Worm (Caenorhabditis elegans) whole organism, L4/young adult: ENCODE data around the gene pygo-1.

Experiments used
- W03F9.2 ChIP-seq: fragments of 150-350 bp; optimal IDR thresholded peaks from 2 replicates; lab custom pipeline; 2014; ENCODE audit warnings: missing biosample characterization, missing genetic modification characterization
- dao-5 ChIP-seq: sonication (generic microtip); optimal IDR thresholded peaks from 2 replicates; lab custom pipeline; 2016; ENCODE audit warnings: missing genotype, missing genetic modification characterization, moderate library complexity, missing compliant biosample characterization
- him-1 ChIP-seq: sonication (generic microtip); optimal IDR thresholded peaks from 2 replicates; lab custom pipeline; 2016; ENCODE audit warnings: missing genotype, missing genetic modification reagents, missing genetic modification characterization, missing compliant biosample characterization

DNA sequence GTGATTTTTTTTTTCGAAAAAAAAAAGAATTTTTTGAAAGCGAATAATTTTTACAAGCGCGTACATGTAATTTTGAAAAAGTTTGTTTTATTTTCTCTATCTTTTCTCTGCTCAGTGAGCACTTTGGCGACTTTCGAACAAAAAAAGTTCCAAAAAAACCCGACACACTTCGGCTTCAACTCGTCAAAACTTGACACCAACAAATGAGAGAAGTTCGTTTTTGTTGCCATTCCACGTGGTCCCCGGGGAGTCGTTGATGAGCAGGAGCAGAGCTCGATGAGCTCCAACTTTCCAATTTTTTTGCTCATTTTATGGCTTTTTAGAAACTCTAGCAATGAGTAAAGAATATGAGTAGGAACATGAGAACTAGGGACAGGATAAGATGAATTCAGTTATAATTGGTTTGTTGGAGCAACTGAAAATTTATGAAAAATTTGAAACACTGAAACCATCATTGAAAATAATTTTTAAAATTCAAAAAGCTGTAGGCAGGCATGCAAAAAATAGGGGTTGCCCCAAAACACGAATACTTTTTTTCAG is 27.4 kb downstream of the pygo-1 start:
- TF ChIP-seq dao-5 (tag; lab: Kevin White, UChicago): no peak
- no peak for TF ChIP-seq him-1 (tag; lab: Kevin White, UChicago)
- TF ChIP-seq W03F9.2: no peak
